Worm (Caenorhabditis elegans) whole organism, midembryonic: Measurements from ENCODE around the gene ced-9.

ENCODE experiments used
- T22C8.4 ChIP-seq: fragments of 200-800 bp; sonication (Bioruptor generic); IDR thresholded peaks from 2 replicates; pipeline ENCODE4 v1.3.6; 2022; ENCODE audit warnings: missing genetic modification characterization, missing compliant biosample characterization
- cog-1 ChIP-seq: sonication (generic microtip); optimal IDR thresholded peaks from 2 replicates; lab custom pipeline; 2016; ENCODE audit warnings: missing genetic modification characterization, missing compliant biosample characterization
- flt-1 ChIP-seq: fragments of 200-800 bp; sonication (Bioruptor generic); IDR thresholded peaks from 2 replicates; pipeline ENCODE4 v1.3.6; 2022; ENCODE audit warnings: missing genetic modification characterization, missing compliant biosample characterization
- klf-2 ChIP-seq: fragments of 200-800 bp; sonication (Bioruptor generic); conservative IDR thresholded peaks from 2 replicates; pipeline ENCODE4 v1.3.6; 2022; ENCODE audit warnings: missing genetic modification reagents, missing genetic modification characterization, missing compliant biosample characterization
- med-1 ChIP-seq: sonication (generic microtip); optimal IDR thresholded peaks from 2 replicates; lab custom pipeline; 2017; ENCODE audit warnings: missing genetic modification characterization, mild to moderate bottlenecking, missing compliant biosample characterization, antibody characterized with exemption, missing genetic modification reagents; ENCODE audit not compliant: insufficient read depth
- ref-1 ChIP-seq: fragments of 200-800 bp; sonication (Bioruptor generic); conservative IDR thresholded peaks from 2 replicates; pipeline ENCODE4 v1.3.6; 2022; ENCODE audit warnings: missing genetic modification reagents, missing genetic modification characterization, missing compliant biosample characterization
- tab-1 ChIP-seq: fragments of 200-800 bp; sonication (Bioruptor generic); IDR thresholded peaks from 2 replicates; pipeline ENCODE4 v1.3.6; 2022; ENCODE audit warnings: missing genetic modification characterization, missing compliant biosample characterization
- ztf-23 ChIP-seq: fragments of 200-800 bp; sonication (Bioruptor generic); IDR thresholded peaks from 2 replicates; pipeline ENCODE4 v1.3.6; 2022; ENCODE audit warnings: missing genetic modification reagents, missing genetic modification characterization, missing compliant biosample characterization
- ztf-29 ChIP-seq: fragments of 200-800 bp; sonication (Bioruptor generic); IDR thresholded peaks from 2 replicates; pipeline ENCODE4 v1.3.6; 2022; ENCODE audit warnings: missing genetic modification reagents, missing genetic modification characterization, missing compliant biosample characterization

The ced-9 gene

ce11 chrIII:10329811-10330210 lies 5.2 kb upstream of the ced-9 start:
- no peak for TF ChIP-seq med-1 (GFP tag; lab: Kevin White, UChicago)
- no peak for TF ChIP-seq klf-2 (GFP tag; lab: Robert Waterston, UW)
- TF ChIP-seq ref-1 (GFP tag; lab: Robert Waterston, UW), result no peak
- no peak for TF ChIP-seq flt-1
- TF ChIP-seq T22C8.4, result no peak
- no peak for TF ChIP-seq ztf-29 (GFP tag; lab: Robert Waterston, UW)

- no peak for TF ChIP-seq ztf-29 (GFP tag; lab: Robert Waterston, UW)
- TF ChIP-seq flt-1, result no peak
- TF ChIP-seq klf-2 (GFP tag; lab: Robert Waterston, UW), result no peak
- no peak for TF ChIP-seq cog-1 (tag; lab: Kevin White, UChicago)
- TF ChIP-seq tab-1 (GFP tag; lab: Robert Waterston, UW), result no peak
- no peak for TF ChIP-seq T22C8.4
- no peak for TF ChIP-seq ztf-23
- TF ChIP-seq ref-1 (GFP tag; lab: Robert Waterston, UW), result no peak
- no peak for TF ChIP-seq med-1 (GFP tag; lab: Kevin White, UChicago)
These were observed 4.5 kb upstream of the ced-9 start, which contains the start of gene nex-2 for ce11 chrIII:10330372-10331062. TSS of gene nex-2 (minus strand) at chrIII:10330422.

- TF ChIP-seq ztf-23 (no peak), cog-1 (tag; lab: Kevin White, UChicago) (no peak), klf-2 (GFP tag; lab: Robert Waterston, UW) (no peak), ref-1 (GFP tag; lab: Robert Waterston, UW) (no peak), T22C8.4 (no peak), tab-1 (GFP tag; lab: Robert Waterston, UW) (no peak), flt-1 (no peak), med-1 (GFP tag; lab: Kevin White, UChicago) (no peak), ztf-29 (GFP tag; lab: Robert Waterston, UW) (no peak)
These were observed 3.7 kb upstream of the ced-9 start for ce11 chrIII:10331232-10331631.

- TF ChIP-seq klf-2 (GFP tag; lab: Robert Waterston, UW), result no peak
- no peak for TF ChIP-seq T22C8.4
- no peak for TF ChIP-seq ztf-29 (GFP tag; lab: Robert Waterston, UW)
- TF ChIP-seq med-1 (GFP tag; lab: Kevin White, UChicago), result no peak
- no peak for TF ChIP-seq ztf-23
- TF ChIP-seq ref-1 (GFP tag; lab: Robert Waterston, UW), result no peak
- no peak for TF ChIP-seq tab-1 (GFP tag; lab: Robert Waterston, UW)
- no peak for TF ChIP-seq cog-1 (tag; lab: Kevin White, UChicago)
These were observed 2.4 kb upstream of the ced-9 start, which contains the start of gene T07C4.12 for ce11 chrIII:10332560-10332959. TSS of gene T07C4.12 (minus strand) at chrIII:10332660.

ce11 chrIII:10333961-10334542 lies 920 bp upstream of the ced-9 start, which contains the start of the genes jmjd-4 and mev-1:
TSS of gene jmjd-4 (minus strand) at chrIII:10334018.
TSS of gene mev-1 (plus strand) at chrIII:10334277.
- TF ChIP-seq ztf-23 (peak; percentile 52; the same call in 1 of the 2 replicates), T22C8.4 (0 out of 2 replicates have a peak, but pooled peaks have one; percentile 19), ref-1 (GFP tag; lab: Robert Waterston, UW) (no peak), cog-1 (tag; lab: Kevin White, UChicago) (peak; percentile 51)

- no peak for TF ChIP-seq cog-1 (tag; lab: Kevin White, UChicago)
- no peak for TF ChIP-seq tab-1 (GFP tag; lab: Robert Waterston, UW)
- no peak for TF ChIP-seq klf-2 (GFP tag; lab: Robert Waterston, UW)
- TF ChIP-seq ztf-23, result no peak
- no peak for TF ChIP-seq ref-1 (GFP tag; lab: Robert Waterston, UW)
- TF ChIP-seq med-1 (GFP tag; lab: Kevin White, UChicago), result no peak
- no peak for TF ChIP-seq T22C8.4
- no peak for TF ChIP-seq ztf-29 (GFP tag; lab: Robert Waterston, UW)
- no peak for TF ChIP-seq flt-1
These were observed 1.1 kb downstream of the ced-9 start for ce11 chrIII:10336109-10336508.

ce11 chrIII:10337508-10338166 lies 2.7 kb downstream of the ced-9 start, which contains the start of gene ttr-15:
TSS of gene ttr-15 (plus strand) at chrIII:10337847.
- no peak for TF ChIP-seq ztf-23
- TF ChIP-seq ref-1 (GFP tag; lab: Robert Waterston, UW), result no peak
- no peak for TF ChIP-seq cog-1 (tag; lab: Kevin White, UChicago)

- TF ChIP-seq ztf-23 (no peak), klf-2 (GFP tag; lab: Robert Waterston, UW) (no peak), T22C8.4 (no peak), cog-1 (tag; lab: Kevin White, UChicago) (no peak), ztf-29 (GFP tag; lab: Robert Waterston, UW) (no peak), flt-1 (no peak), med-1 (GFP tag; lab: Kevin White, UChicago) (no peak), ref-1 (GFP tag; lab: Robert Waterston, UW) (no peak), tab-1 (GFP tag; lab: Robert Waterston, UW) (no peak)
These were observed 4.2 kb downstream of the ced-9 start for ce11 chrIII:10338992-10339852.
